In genomic region chrII:9099017-9099416, ce11 we compare ENCODE assay signal across 5 worm cellular contexts.
TF ChIP-seq lines count a peak whose summit lies in the region.

Gene T24H10.1 (plus strand): TSS chrII:9099371.

TF ChIP-seq in whole organism, L1 larva, 84 proteins besides CTCF, POLR2A, EP300 and RAD21 (continued from another document and continues in another):
- TF ChIP-seq zag-1 (tag; optimal IDR thresholded peaks at IDR 0.05; lab: Kevin White, UChicago) = no peak
- TF ChIP-seq blmp-1 (tag; optimal IDR thresholded peaks at IDR 0.05; lab: Kevin White, UChicago) = peak; percentile 18
- TF ChIP-seq dsc-1 (tag; optimal IDR thresholded peaks at IDR 0.05; lab: Kevin White, UChicago) = peak; percentile 80
- peak in 1 of 6 experiments; percentile 51 for TF ChIP-seq elt-3 (tag; optimal IDR thresholded peaks at IDR 0.05; lab: Kevin White, UChicago)
- peak; percentile 58 for TF ChIP-seq sup-37 (GFP tag; optimal IDR thresholded peaks at IDR 0.05; lab: Kevin White, UChicago)
- TF ChIP-seq unc-62 (GFP tag; optimal IDR thresholded peaks at IDR 0.05; lab: Kevin White, UChicago) = no peak
- TF ChIP-seq tbx-2 (tag; optimal IDR thresholded peaks at IDR 0.05; lab: Kevin White, UChicago) = peak; percentile 71
- TF ChIP-seq fkh-8 (tag; optimal IDR thresholded peaks at IDR 0.05; lab: Kevin White, UChicago) = peak; percentile 23
- peak; percentile 45 for TF ChIP-seq lin-39 (tag; optimal IDR thresholded peaks at IDR 0.05; lab: Kevin White, UChicago)
- TF ChIP-seq mdl-1 (tag; optimal IDR thresholded peaks at IDR 0.05; lab: Kevin White, UChicago) = peak in 1 of 2 experiments; percentile 20
- no peak for TF ChIP-seq ama-1 (optimal IDR thresholded peaks at IDR 0.05; lab: Kevin White, UChicago)
- no peak for TF ChIP-seq alr-1 (tag; optimal IDR thresholded peaks at IDR 0.05; lab: Kevin White, UChicago; ENCODE audit: borderline replicate concordance)
- peak; percentile 12 for TF ChIP-seq unc-130 (tag; optimal IDR thresholded peaks at IDR 0.05; lab: Kevin White, UChicago)
- TF ChIP-seq F16B12.6 (tag; optimal IDR thresholded peaks at IDR 0.05; lab: Kevin White, UChicago) = peak; percentile 58
- TF ChIP-seq lir-3 (tag; optimal IDR thresholded peaks at IDR 0.05; lab: Kevin White, UChicago; ENCODE audit: poor library complexity) = peak; percentile 9
- TF ChIP-seq lin-35 (GFP tag; optimal IDR thresholded peaks at IDR 0.05; lab: Kevin White, UChicago) = peak; percentile 82 to 87
- peak; percentile 80 for TF ChIP-seq nhr-20 (tag; optimal IDR thresholded peaks at IDR 0.05; lab: Kevin White, UChicago)
- TF ChIP-seq xbp-1 (tag; optimal IDR thresholded peaks at IDR 0.05; lab: Kevin White, UChicago) = peak; percentile 71
- TF ChIP-seq sptf-1 (tag; optimal IDR thresholded peaks at IDR 0.05; lab: Kevin White, UChicago) = no peak
- peak; percentile 67 to 68 (median 67) for TF ChIP-seq ceh-82 (tag; optimal IDR thresholded peaks at IDR 0.05; lab: Kevin White, UChicago)
- TF ChIP-seq pax-3 (tag; optimal IDR thresholded peaks at IDR 0.05; lab: Kevin White, UChicago) = peak; percentile 14
- no peak for TF ChIP-seq ces-1 (GFP tag; optimal IDR thresholded peaks at IDR 0.05; lab: Kevin White, UChicago)
- no peak for TF ChIP-seq tlp-1 (tag; optimal IDR thresholded peaks at IDR 0.05; lab: Kevin White, UChicago)
- TF ChIP-seq ceh-88 (GFP tag; IDR thresholded peaks at IDR 0.05; lab: Robert Waterston, UW) = no peak
- peak; percentile 71 to 82 (median 81) for TF ChIP-seq dpl-1 (GFP tag; optimal IDR thresholded peaks at IDR 0.05; lab: Kevin White, UChicago)
- TF ChIP-seq elt-2 (tag; optimal IDR thresholded peaks at IDR 0.05; lab: Kevin White, UChicago) = peak; percentile 11

TF ChIP-seq in whole organism, L2 larva, 48 proteins besides CTCF, POLR2A, EP300 and RAD21 (continued from another document and continues in another):
- TF ChIP-seq nhr-129 (tag; optimal IDR thresholded peaks at IDR 0.05; lab: Kevin White, UChicago) (peak; percentile 60), mab-5 (tag; optimal IDR thresholded peaks at IDR 0.05; lab: Kevin White, UChicago) (peak; percentile 43), unc-39 (tag; optimal IDR thresholded peaks at IDR 0.05; lab: Kevin White, UChicago) (no peak), nhr-11 (tag; optimal IDR thresholded peaks at IDR 0.05; lab: Kevin White, UChicago) (no peak), nhr-10 (tag; optimal IDR thresholded peaks at IDR 0.05; lab: Kevin White, UChicago) (peak; percentile 20), gmeb-1 (tag; optimal IDR thresholded peaks at IDR 0.05; lab: Kevin White, UChicago) (peak; percentile 85), snpc-4 (tag; optimal IDR thresholded peaks at IDR 0.05; lab: Kevin White, UChicago) (peak; percentile 3), lin-11 (tag; optimal IDR thresholded peaks at IDR 0.05; lab: Kevin White, UChicago) (peak; percentile 53), sma-3 (GFP tag; optimal IDR thresholded peaks at IDR 0.05; lab: Kevin White, UChicago) (peak; percentile 43), elt-1 (tag; optimal IDR thresholded peaks at IDR 0.05; lab: Kevin White, UChicago) (no peak), nhr-21 (tag; optimal IDR thresholded peaks at IDR 0.05; lab: Kevin White, UChicago) (peak; percentile 62), nhr-23 (tag; optimal IDR thresholded peaks at IDR 0.05; lab: Kevin White, UChicago) (no peak), lin-39 (tag; optimal IDR thresholded peaks at IDR 0.05; lab: Kevin White, UChicago) (no peak), R02D3.7 (tag; optimal IDR thresholded peaks at IDR 0.05; lab: Kevin White, UChicago) (no peak), mdl-1 (tag; optimal IDR thresholded peaks at IDR 0.05; lab: Kevin White, UChicago) (no peak), mbf-1 (tag; optimal IDR thresholded peaks at IDR 0.05; lab: Kevin White, UChicago) (no peak), ceh-82 (tag; optimal IDR thresholded peaks at IDR 0.05; lab: Kevin White, UChicago) (no peak), ztf-4 (tag; optimal IDR thresholded peaks at IDR 0.05; lab: Kevin White, UChicago) (no peak), nhr-237 (tag; optimal IDR thresholded peaks at IDR 0.05; lab: Kevin White, UChicago) (no peak), ZK546.5 (tag; optimal IDR thresholded peaks at IDR 0.05; lab: Kevin White, UChicago) (no peak), fos-1 (tag; optimal IDR thresholded peaks at IDR 0.05; lab: Kevin White, UChicago) (peak; percentile 49), unc-55 (GFP tag; optimal IDR thresholded peaks at IDR 0.05; lab: Kevin White, UChicago) (peak; percentile 70), sem-4 (tag; optimal IDR thresholded peaks at IDR 0.05; lab: Kevin White, UChicago) (peak; percentile 56), nhr-12 (tag; optimal IDR thresholded peaks at IDR 0.05; lab: Kevin White, UChicago) (no peak), sma-9 (GFP tag; optimal IDR thresholded peaks at IDR 0.05; lab: Kevin White, UChicago) (peak; percentile 62), sma-9 (tag; optimal IDR thresholded peaks at IDR 0.05; lab: Kevin White, UChicago) (no peak), peb-1 (tag; optimal IDR thresholded peaks at IDR 0.05; lab: Kevin White, UChicago) (no peak), nhr-25 (tag; optimal IDR thresholded peaks at IDR 0.05; lab: Kevin White, UChicago) (peak; percentile 64)

TF ChIP-seq in whole organism, L3 larva, 47 proteins besides CTCF, POLR2A, EP300 and RAD21 (continued from another document):
- peak; percentile 44 for TF ChIP-seq hmg-11 (tag; optimal IDR thresholded peaks at IDR 0.05; lab: Kevin White, UChicago)
- no peak for TF ChIP-seq fkh-2 (tag; optimal IDR thresholded peaks at IDR 0.05; lab: Kevin White, UChicago)
- TF ChIP-seq pqm-1 (tag; optimal IDR thresholded peaks at IDR 0.05; lab: Kevin White, UChicago) = peak; percentile 12
- peak; percentile 67 for TF ChIP-seq lin-15B (tag; optimal IDR thresholded peaks at IDR 0.05; lab: Kevin White, UChicago)
- peak; percentile 30 for TF ChIP-seq elt-2 (tag; optimal IDR thresholded peaks at IDR 0.05; lab: Kevin White, UChicago)
- TF ChIP-seq nhr-43 (tag; optimal IDR thresholded peaks at IDR 0.05; lab: Kevin White, UChicago; ENCODE audit: poor library complexity, severe bottlenecking) = peak; percentile 48
- peak; percentile 72 for TF ChIP-seq nfya-1 (tag; optimal IDR thresholded peaks at IDR 0.05; lab: Kevin White, UChicago; ENCODE audit: insufficient read depth)
- no peak for TF ChIP-seq ama-1 (optimal IDR thresholded peaks at IDR 0.05; lab: Kevin White, UChicago)
- TF ChIP-seq daf-12 (tag; optimal IDR thresholded peaks at IDR 0.05; lab: Kevin White, UChicago) = no peak
- TF ChIP-seq pha-4 (tag; optimal IDR thresholded peaks at IDR 0.05; lab: Kevin White, UChicago) = peak; percentile 72

TF ChIP-seq in whole organism, L4 larva, 104 proteins besides CTCF, POLR2A, EP300 and RAD21 (continued from another document):
- TF ChIP-seq nhr-48 (tag; optimal IDR thresholded peaks at IDR 0.05; lab: Kevin White, UChicago) = peak; percentile 56
- peak; percentile 51 for TF ChIP-seq nhr-25 (tag; optimal IDR thresholded peaks at IDR 0.05; lab: Kevin White, UChicago; ENCODE audit: borderline replicate concordance, insufficient read depth)
- TF ChIP-seq F49E8.2 (tag; optimal IDR thresholded peaks at IDR 0.05; lab: Kevin White, UChicago; ENCODE audit: borderline replicate concordance) = peak; percentile 4
- TF ChIP-seq snpc-4 (tag; optimal IDR thresholded peaks at IDR 0.05; lab: Kevin White, UChicago) = no peak
- TF ChIP-seq daf-16 (GFP tag; optimal IDR thresholded peaks at IDR 0.05; lab: Kevin White, UChicago) = no peak
- peak; percentile 40 for TF ChIP-seq daf-16 (tag; optimal IDR thresholded peaks at IDR 0.05; lab: Kevin White, UChicago)
- no peak for TF ChIP-seq duxl-1 (tag; optimal IDR thresholded peaks at IDR 0.05; lab: Kevin White, UChicago; ENCODE audit: poor library complexity)
- no peak for TF ChIP-seq tag-97 (GFP tag; IDR thresholded peaks at IDR 0.05; lab: Robert Waterston, UW)
- peak; percentile 64 for TF ChIP-seq hlh-11 (tag; optimal IDR thresholded peaks at IDR 0.05; lab: Kevin White, UChicago)
- peak; percentile 47 for TF ChIP-seq nhr-11 (tag; optimal IDR thresholded peaks at IDR 0.05; lab: Kevin White, UChicago)
- no peak for TF ChIP-seq nhr-10 (tag; optimal IDR thresholded peaks at IDR 0.05; lab: Kevin White, UChicago)
- no peak for TF ChIP-seq Y5F2A.4 (GFP tag; optimal IDR thresholded peaks at IDR 0.05; lab: Kevin White, UChicago)
- TF ChIP-seq dve-1 (tag; optimal IDR thresholded peaks at IDR 0.05; lab: Kevin White, UChicago; ENCODE audit: insufficient read depth) = peak; percentile 61
- TF ChIP-seq lin-15B (tag; optimal IDR thresholded peaks at IDR 0.05; lab: Kevin White, UChicago) = no peak
- peak; percentile 37 for TF ChIP-seq ama-1 (optimal IDR thresholded peaks at IDR 0.05; lab: Kevin White, UChicago)
- TF ChIP-seq lin-13 (GFP tag; optimal IDR thresholded peaks at IDR 0.05; lab: Kevin White, UChicago) = peak; percentile 70
- TF ChIP-seq hmg-1.1 (GFP tag; IDR thresholded peaks at IDR 0.05; lab: Robert Waterston, UW) = peak; percentile 53
- TF ChIP-seq nhr-28 (tag; optimal IDR thresholded peaks at IDR 0.05; lab: Kevin White, UChicago) = peak; percentile 10
- no peak for TF ChIP-seq R02D3.7 (tag; optimal IDR thresholded peaks at IDR 0.05; lab: Kevin White, UChicago)
- TF ChIP-seq spr-1 (tag; optimal IDR thresholded peaks at IDR 0.05; lab: Kevin White, UChicago) = peak; percentile 31
- TF ChIP-seq mep-1 (tag; optimal IDR thresholded peaks at IDR 0.05; lab: Kevin White, UChicago) = peak; percentile 77
- TF ChIP-seq ceh-20 (GFP tag; IDR thresholded peaks at IDR 0.05; lab: Robert Waterston, UW) = no peak
- TF ChIP-seq mes-2 (tag; optimal IDR thresholded peaks at IDR 0.05; lab: Kevin White, UChicago; ENCODE audit: poor library complexity, severe bottlenecking) = peak; percentile 80
- TF ChIP-seq egl-43 (GFP tag; IDR thresholded peaks at IDR 0.05; lab: Robert Waterston, UW) = no peak
- TF ChIP-seq F37D6.2 (tag; optimal IDR thresholded peaks at IDR 0.05; lab: Kevin White, UChicago) = peak; percentile 48
- peak; percentile 10 for TF ChIP-seq mxl-3 (GFP tag; optimal IDR thresholded peaks at IDR 0.05; lab: Kevin White, UChicago)
- peak; percentile 39 for TF ChIP-seq hlh-30 (tag; optimal IDR thresholded peaks at IDR 0.05; lab: Kevin White, UChicago; ENCODE audit: insufficient read depth)
- peak; percentile 14 to 82 for TF ChIP-seq lsy-2 (tag; optimal IDR thresholded peaks at IDR 0.05; lab: Kevin White, UChicago)
- peak; percentile 65 for TF ChIP-seq dmd-6 (GFP tag; IDR thresholded peaks at IDR 0.05; lab: Robert Waterston, UW)
- TF ChIP-seq pha-4 (GFP tag; IDR thresholded peaks at IDR 0.05; lab: Robert Waterston, UW) = no peak
- TF ChIP-seq pha-4 (tag; optimal IDR thresholded peaks at IDR 0.05; lab: Kevin White, UChicago) = peak; percentile 15
- TF ChIP-seq pqm-1 (tag; optimal IDR thresholded peaks at IDR 0.05; lab: Kevin White, UChicago) = no peak
- TF ChIP-seq arid-1 (GFP tag; conservative IDR thresholded peaks at IDR 0.05; lab: Robert Waterston, UW) = peak; percentile 44; the same call in 1 of the 2 replicates
- TF ChIP-seq nhr-77 (tag; optimal IDR thresholded peaks at IDR 0.05; lab: Kevin White, UChicago) = peak; percentile 19
- TF ChIP-seq ctbp-1 (GFP tag; IDR thresholded peaks at IDR 0.05; lab: Robert Waterston, UW) = peak; percentile 19; the same call in 1 of the 2 replicates
- peak; percentile 65 for TF ChIP-seq T20F7.1 (GFP tag; optimal IDR thresholded peaks at IDR 0.05; lab: Kevin White, UChicago)

TF ChIP-seq in whole organism, young adult, 124 proteins besides CTCF, POLR2A, EP300 and RAD21 (continued from another document):
- TF ChIP-seq tlf-1 (GFP tag; optimal IDR thresholded peaks at IDR 0.05; lab: Kevin White, UChicago) (peak; percentile 19), snpc-3.4 (tag; optimal IDR thresholded peaks at IDR 0.05; lab: Kevin White, UChicago) (peak; percentile 10), F33H1.4 (GFP tag; IDR thresholded peaks at IDR 0.05; lab: Robert Waterston, UW) (peak; percentile 68), dox-1 (GFP tag; IDR thresholded peaks at IDR 0.05; lab: Robert Waterston, UW) (peak; percentile 78), F57C9.4 (tag; optimal IDR thresholded peaks at IDR 0.05; lab: Kevin White, UChicago) (no peak), attf-5 (GFP tag; optimal IDR thresholded peaks at IDR 0.05; lab: Kevin White, UChicago) (peak; percentile 28), hmg-1.2 (GFP tag; IDR thresholded peaks at IDR 0.05; lab: Robert Waterston, UW) (peak; percentile 46), C17E4.6 (GFP tag; IDR thresholded peaks at IDR 0.05; lab: Robert Waterston, UW) (no peak), F55B11.4 (tag; optimal IDR thresholded peaks at IDR 0.05; lab: Kevin White, UChicago; ENCODE audit: borderline replicate concordance, insufficient read depth) (no peak), nfyb-1 (GFP tag; IDR thresholded peaks at IDR 0.05; lab: Robert Waterston, UW) (peak; percentile 64; the same call in 1 of the 2 replicates), nhr-179 (tag; optimal IDR thresholded peaks at IDR 0.05; lab: Kevin White, UChicago) (no peak), K11D2.4 (GFP tag; IDR thresholded peaks at IDR 0.05; lab: Robert Waterston, UW) (0 out of 2 replicates have a peak, but pooled peaks have one; percentile 14), egl-44 (GFP tag; IDR thresholded peaks at IDR 0.05; lab: Robert Waterston, UW) (no peak), attf-3 (GFP tag; conservative IDR thresholded peaks at IDR 0.05; lab: Robert Waterston, UW) (peak; percentile 66; the same call in 1 of the 2 replicates), lag-1 (GFP tag; IDR thresholded peaks at IDR 0.05; lab: Robert Waterston, UW) (no peak), let-526 (GFP tag; IDR thresholded peaks at IDR 0.05; lab: Robert Waterston, UW) (no peak), lin-35 (GFP tag; optimal IDR thresholded peaks at IDR 0.05; lab: Kevin White, UChicago) (peak in 1 of 3 experiments; percentile 67), hsf-1 (GFP tag; IDR thresholded peaks at IDR 0.05; lab: Robert Waterston, UW) (no peak), nhr-80 (tag; optimal IDR thresholded peaks at IDR 0.05; lab: Kevin White, UChicago) (peak; percentile 26), tbp1 (GFP tag; optimal IDR thresholded peaks at IDR 0.05; lab: Kevin White, UChicago) (peak; percentile 31), mxl-1 (tag; optimal IDR thresholded peaks at IDR 0.05; lab: Kevin White, UChicago) (no peak), mes-4 (tag; optimal IDR thresholded peaks at IDR 0.05; lab: Kevin White, UChicago) (no peak), snpc-4 (GFP tag; optimal IDR thresholded peaks at IDR 0.05; lab: Kevin White, UChicago) (no peak), snpc-4 (tag; optimal IDR thresholded peaks at IDR 0.05; lab: Kevin White, UChicago) (peak in 2 of 4 experiments; percentile 51 to 53), madf-8 (GFP tag; conservative IDR thresholded peaks at IDR 0.05; lab: Robert Waterston, UW) (0 out of 2 replicates have a peak, but pooled peaks have one; percentile 16), ZK185.1 (tag; optimal IDR thresholded peaks at IDR 0.05; lab: Kevin White, UChicago; ENCODE audit: poor library complexity, severe bottlenecking) (peak; percentile 68), efl-1 (GFP tag; optimal IDR thresholded peaks at IDR 0.05; lab: Kevin White, UChicago) (peak; percentile 51), T07F8.4 (tag; optimal IDR thresholded peaks at IDR 0.05; lab: Kevin White, UChicago) (no peak), ztf-18 (tag; optimal IDR thresholded peaks at IDR 0.05; lab: Kevin White, UChicago) (peak; percentile 97), lin-40 (tag; optimal IDR thresholded peaks at IDR 0.05; lab: Kevin White, UChicago) (peak; percentile 78), madf-6 (GFP tag; IDR thresholded peaks at IDR 0.05; lab: Robert Waterston, UW) (peak; percentile 69), nfya-2 (GFP tag; IDR thresholded peaks at IDR 0.05; lab: Robert Waterston, UW) (no peak), repo-1 (tag; optimal IDR thresholded peaks at IDR 0.05; lab: Kevin White, UChicago) (peak; percentile 20), ceh-27 (GFP tag; optimal IDR thresholded peaks at IDR 0.05; lab: Kevin White, UChicago) (peak; percentile 17), Y53F4B.3 (GFP tag; IDR thresholded peaks at IDR 0.05; lab: Robert Waterston, UW) (no peak), attf-6 (GFP tag; IDR thresholded peaks at IDR 0.05; lab: Robert Waterston, UW) (no peak), F23B12.7 (tag; optimal IDR thresholded peaks at IDR 0.05; lab: Kevin White, UChicago; ENCODE audit: insufficient read depth) (peak; percentile 13), ceh-100 (GFP tag; IDR thresholded peaks at IDR 0.05; lab: Robert Waterston, UW) (0 out of 2 replicates have a peak, but pooled peaks have one; percentile 36), ceh-79 (tag; optimal IDR thresholded peaks at IDR 0.05; lab: Kevin White, UChicago) (no peak), D2030.7 (GFP tag; IDR thresholded peaks at IDR 0.05; lab: Robert Waterston, UW) (peak; percentile 61), ekl-4 (GFP tag; IDR thresholded peaks at IDR 0.05; lab: Robert Waterston, UW) (peak; percentile 80)
